Fruit fly (Drosophila melanogaster) whole organism, pupa: ENCODE measurements around the gene CG9988.

Experiments
- CG10348 ChIP-seq: fragments of 200-800 bp; sonication (Bioruptor generic); IDR thresholded peaks from 2 replicates; pipeline ENCODE4 v1.3.6; 2022; ENCODE audit warnings: missing biosample characterization, missing genetic modification characterization
- CG12605 ChIP-seq: fragments of 200-800 bp; sonication (Bioruptor generic); IDR thresholded peaks from 2 replicates; pipeline ENCODE4 v1.3.6; 2022; ENCODE audit warnings: missing biosample characterization, missing genetic modification characterization
- CG13204 ChIP-seq: fragments of 200-800 bp; sonication (Bioruptor generic); optimal IDR thresholded peaks from 2 replicates; lab custom pipeline; 2018; ENCODE audit warnings: missing biosample characterization, mild to moderate bottlenecking, missing genetic modification characterization, moderate library complexity
- CG14655 ChIP-seq: fragments of 200-800 bp; sonication (Bioruptor generic); optimal IDR thresholded peaks from 3 replicates; lab custom pipeline; 2017; ENCODE audit warnings: mild to moderate bottlenecking, missing biosample characterization, missing genetic modification reagents, missing genetic modification characterization
- CG15710 ChIP-seq: fragments of 200-800 bp; sonication (Bioruptor generic); optimal IDR thresholded peaks from 2 replicates; lab custom pipeline; 2018; ENCODE audit warnings: missing biosample characterization, mild to moderate bottlenecking, missing genetic modification characterization, moderate library complexity
- CG17806 ChIP-seq: fragments of 200-800 bp; sonication (Bioruptor generic); optimal IDR thresholded peaks from 2 replicates; lab custom pipeline; 2018; ENCODE audit warnings: missing biosample characterization, mild to moderate bottlenecking, missing genetic modification characterization, moderate library complexity
- CG32121 ChIP-seq: fragments of 200-800 bp; sonication (Bioruptor generic); IDR thresholded peaks from 2 replicates; pipeline ENCODE4 v1.3.6; 2022; ENCODE audit warnings: missing biosample characterization, missing genetic modification characterization
- CG34367 ChIP-seq: fragments of 200-800 bp; sonication (Bioruptor generic); optimal IDR thresholded peaks from 2 replicates; lab custom pipeline; 2018; ENCODE audit warnings: missing biosample characterization, mild to moderate bottlenecking, missing genetic modification characterization
- CG4496 ChIP-seq: fragments of 200-800 bp; sonication (Bioruptor generic); IDR thresholded peaks from 3 replicates; pipeline ENCODE4 v1.3.6; 2022; ENCODE audit warnings: missing biosample characterization, missing genetic modification characterization
- CG8159 ChIP-seq: fragments of 200-800 bp; sonication (Bioruptor generic); optimal IDR thresholded peaks from 3 replicates; lab custom pipeline; 2018; ENCODE audit warnings: missing biosample characterization, mild to moderate bottlenecking, missing genetic modification characterization, moderate library complexity
- CG8301 ChIP-seq: fragments of 200-800 bp; sonication (Bioruptor generic); optimal IDR thresholded peaks from 2 replicates; lab custom pipeline; 2018; ENCODE audit warnings: missing biosample characterization, mild to moderate bottlenecking, missing genetic modification characterization
- CG9948 ChIP-seq: fragments of 200-800 bp; sonication (Bioruptor generic); optimal IDR thresholded peaks from 2 replicates; lab custom pipeline; 2018; ENCODE audit warnings: missing biosample characterization, mild to moderate bottlenecking, missing genetic modification characterization, moderate library complexity
- D1 ChIP-seq: fragments of 200-800 bp; sonication (Bioruptor generic); optimal IDR thresholded peaks from 2 replicates; lab custom pipeline; 2018; ENCODE audit warnings: missing biosample characterization, mild to moderate bottlenecking, missing genetic modification characterization, moderate library complexity
- EcR ChIP-seq: fragments of 200-800 bp; sonication (Bioruptor generic); optimal IDR thresholded peaks from 3 replicates; lab custom pipeline; 2019; ENCODE audit warnings: missing biosample characterization, missing genetic modification characterization, mild to moderate bottlenecking, moderate library complexity, missing genetic modification reagents
- Ets98B ChIP-seq: fragments of 200-800 bp; sonication (Bioruptor generic); IDR thresholded peaks from 2 replicates; pipeline ENCODE4 v1.3.6; 2022; ENCODE audit warnings: missing biosample characterization, missing genetic modification characterization
- Pif1A ChIP-seq: fragments of 200-800 bp; sonication (Bioruptor generic); optimal IDR thresholded peaks from 3 replicates; lab custom pipeline; 2016; ENCODE audit warnings: missing biosample characterization, missing genetic modification characterization
- Pif1B ChIP-seq: fragments of 200-800 bp; sonication (Bioruptor generic); optimal IDR thresholded peaks from 3 replicates; lab custom pipeline; 2016; ENCODE audit warnings: missing biosample characterization, missing genetic modification characterization
- Snoo ChIP-seq: fragments of 200-800 bp; sonication (Bioruptor generic); optimal IDR thresholded peaks from 3 replicates; lab custom pipeline; 2017; ENCODE audit warnings: missing biosample characterization, mild to moderate bottlenecking, missing genetic modification characterization, inconsistent platforms
- fd96Ca ChIP-seq: fragments of 200-800 bp; sonication (Bioruptor generic); IDR thresholded peaks from 3 replicates; pipeline ENCODE4 v1.3.6; 2022; ENCODE audit warnings: missing biosample characterization, missing genetic modification characterization
- gl ChIP-seq: fragments of 200-800 bp; sonication (Bioruptor generic); optimal IDR thresholded peaks from 2 replicates; lab custom pipeline; 2018; ENCODE audit warnings: missing biosample characterization, mild to moderate bottlenecking, missing genetic modification characterization
- rn ChIP-seq: fragments of 200-800 bp; sonication (Bioruptor generic); IDR thresholded peaks from 2 replicates; pipeline ENCODE4 v1.3.6; 2022; ENCODE audit warnings: missing biosample characterization, missing genetic modification characterization

The CG9988 gene

DNA sequence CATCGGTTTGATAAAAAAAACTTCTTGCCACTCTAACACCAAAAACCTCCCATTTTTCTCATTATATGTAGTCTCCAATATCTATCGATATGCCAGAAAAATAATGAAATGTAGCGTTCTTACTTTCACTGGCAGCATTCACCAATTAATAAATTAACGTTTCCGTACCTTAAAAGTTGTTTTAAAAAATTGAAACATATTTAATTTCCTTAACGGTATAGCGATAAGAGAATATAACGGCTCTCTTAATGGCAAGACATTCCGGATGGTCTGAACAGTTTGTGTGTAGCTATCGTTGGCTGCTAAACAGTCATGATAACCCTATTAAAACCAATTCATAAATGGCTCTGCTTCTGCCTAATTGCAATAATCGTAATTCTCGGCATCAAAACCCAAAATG, at the start of gene CG9988:
TSS of gene CG9988 (plus strand) at position 301 of the 400 bp plus-strand sequence.
- TF ChIP-seq rn (GFP tag; lab: Robert Waterston, UW), result no peak
- no peak for TF ChIP-seq D1 (tag; lab: Kevin White, UChicago)
- no peak for TF ChIP-seq CG17806
- TF ChIP-seq CG8159 (tag; lab: Kevin White, UChicago), result no peak

DNA sequence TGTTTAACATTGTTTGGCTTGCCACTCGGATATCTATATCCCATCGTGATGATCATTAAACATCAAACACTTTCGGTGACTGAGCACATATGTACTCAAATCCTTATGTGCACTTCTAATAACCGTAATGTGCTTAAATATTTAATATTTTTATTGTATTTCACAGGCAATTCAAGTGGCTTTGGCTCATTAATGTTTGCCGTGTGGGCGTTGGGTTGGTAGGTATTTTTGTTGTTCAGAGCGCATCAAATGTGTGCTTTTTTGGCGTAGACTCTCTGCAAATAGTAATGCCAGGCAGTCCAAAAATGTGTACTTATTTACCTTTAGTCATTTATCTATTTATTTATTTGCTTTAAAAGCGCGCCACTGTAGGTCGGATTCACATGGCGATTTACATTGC, 49.3 kb upstream of the CG9988 start:
- TF ChIP-seq CG14655, result no peak
- no peak for TF ChIP-seq D1 (tag; lab: Kevin White, UChicago)
- no peak for TF ChIP-seq CG8159 (tag; lab: Kevin White, UChicago)
- TF ChIP-seq Pif1A (GFP tag; lab: Kevin White, UChicago), result no peak
- TF ChIP-seq CG9948, result no peak
- no peak for TF ChIP-seq CG4496 (GFP tag; lab: Robert Waterston, UW)
- no peak for TF ChIP-seq CG10348 (GFP tag; lab: Robert Waterston, UW)
- TF ChIP-seq CG15710 (tag; lab: Kevin White, UChicago), result no peak
- no peak for TF ChIP-seq CG17806
- TF ChIP-seq CG8301 (tag; lab: Kevin White, UChicago), result no peak
- TF ChIP-seq gl (tag; lab: Kevin White, UChicago), result no peak
- TF ChIP-seq Pif1B, result no peak
- no peak for TF ChIP-seq CG13204
- no peak for TF ChIP-seq CG32121 (GFP tag; lab: Robert Waterston, UW)
- TF ChIP-seq Snoo (tag; lab: Kevin White, UChicago), result no peak
- no peak for TF ChIP-seq CG12605 (GFP tag; lab: Robert Waterston, UW)
- no peak for TF ChIP-seq EcR
- TF ChIP-seq Ets98B (GFP tag; lab: Robert Waterston, UW), result no peak
- TF ChIP-seq CG34367, result no peak
- no peak for TF ChIP-seq rn (GFP tag; lab: Robert Waterston, UW)

- TF ChIP-seq CG8301 (tag; lab: Kevin White, UChicago), result no peak
- no peak for TF ChIP-seq CG17806
- TF ChIP-seq Pif1B, result no peak
- no peak for TF ChIP-seq CG10348 (GFP tag; lab: Robert Waterston, UW)
- no peak for TF ChIP-seq CG13204
- no peak for TF ChIP-seq CG14655
- TF ChIP-seq CG12605 (GFP tag; lab: Robert Waterston, UW), result no peak
- no peak for TF ChIP-seq CG9948
- no peak for TF ChIP-seq EcR
- no peak for TF ChIP-seq CG15710 (tag; lab: Kevin White, UChicago)
- TF ChIP-seq Snoo (tag; lab: Kevin White, UChicago), result no peak
- TF ChIP-seq CG4496 (GFP tag; lab: Robert Waterston, UW), result no peak
- TF ChIP-seq CG8159 (tag; lab: Kevin White, UChicago), result no peak
- no peak for TF ChIP-seq rn (GFP tag; lab: Robert Waterston, UW)
- TF ChIP-seq Pif1A (GFP tag; lab: Kevin White, UChicago), result no peak
- no peak for TF ChIP-seq gl (tag; lab: Kevin White, UChicago)
- no peak for TF ChIP-seq D1 (tag; lab: Kevin White, UChicago)
- TF ChIP-seq CG34367, result no peak
- no peak for TF ChIP-seq fd96Ca
Observed at dm6 chr3R:28588395-28589050, 47.7 kb upstream of the CG9988 start.

DNA sequence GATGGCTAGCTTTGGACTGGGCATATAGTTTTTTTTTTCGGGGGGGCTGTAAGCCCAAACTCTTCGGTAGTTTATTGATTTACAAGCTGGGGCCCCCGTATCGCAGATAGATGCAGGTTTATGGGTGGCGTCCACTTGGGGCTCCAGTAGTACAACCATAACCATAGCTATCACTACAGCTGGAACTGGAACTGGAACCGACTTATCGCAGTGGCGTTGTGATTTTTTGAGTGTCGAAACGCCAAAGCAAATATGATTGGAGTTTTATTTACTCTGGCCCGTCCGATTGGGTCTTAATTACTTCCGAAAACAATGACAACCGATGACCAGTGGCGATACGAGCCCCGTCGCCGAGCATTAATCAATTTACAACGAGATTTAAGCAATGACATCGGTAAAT, 45.7 kb upstream of the CG9988 start:
- TF ChIP-seq CG15710 (tag; lab: Kevin White, UChicago), result no peak
- TF ChIP-seq CG14655, result no peak
- no peak for TF ChIP-seq fd96Ca
- TF ChIP-seq Pif1A (GFP tag; lab: Kevin White, UChicago), result no peak
- TF ChIP-seq CG4496 (GFP tag; lab: Robert Waterston, UW), result no peak
- TF ChIP-seq CG12605 (GFP tag; lab: Robert Waterston, UW), result no peak
- no peak for TF ChIP-seq Ets98B (GFP tag; lab: Robert Waterston, UW)
- TF ChIP-seq gl (tag; lab: Kevin White, UChicago), result no peak
- TF ChIP-seq CG13204, result no peak
- no peak for TF ChIP-seq CG10348 (GFP tag; lab: Robert Waterston, UW)
- no peak for TF ChIP-seq CG9948
- TF ChIP-seq, all 21 proteins: peak for 0

DNA sequence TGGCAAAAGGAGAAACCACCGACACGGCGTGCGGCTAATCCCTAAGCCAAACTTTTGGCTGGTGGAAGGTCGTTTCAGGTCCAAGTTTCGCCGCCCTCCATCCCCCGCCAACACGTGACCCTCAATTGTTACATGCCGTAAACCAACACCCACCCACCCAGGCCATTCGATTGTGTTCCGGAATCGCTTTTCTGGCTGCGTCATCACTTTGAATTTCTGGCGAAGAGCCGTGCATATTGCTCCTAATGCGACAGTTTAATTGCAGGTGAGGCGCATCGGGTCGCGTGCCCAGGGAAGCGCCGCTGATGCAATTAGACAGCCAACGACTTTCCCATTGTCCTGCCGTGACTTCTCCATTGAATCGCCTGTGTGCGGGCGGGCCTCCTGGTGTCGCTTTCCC, 41.3 kb upstream of the CG9988 start:
- TF ChIP-seq EcR (no peak), Pif1A (GFP tag; lab: Kevin White, UChicago) (no peak), fd96Ca (no peak), CG32121 (GFP tag; lab: Robert Waterston, UW) (no peak), CG15710 (tag; lab: Kevin White, UChicago) (no peak), D1 (tag; lab: Kevin White, UChicago) (no peak)

DNA sequence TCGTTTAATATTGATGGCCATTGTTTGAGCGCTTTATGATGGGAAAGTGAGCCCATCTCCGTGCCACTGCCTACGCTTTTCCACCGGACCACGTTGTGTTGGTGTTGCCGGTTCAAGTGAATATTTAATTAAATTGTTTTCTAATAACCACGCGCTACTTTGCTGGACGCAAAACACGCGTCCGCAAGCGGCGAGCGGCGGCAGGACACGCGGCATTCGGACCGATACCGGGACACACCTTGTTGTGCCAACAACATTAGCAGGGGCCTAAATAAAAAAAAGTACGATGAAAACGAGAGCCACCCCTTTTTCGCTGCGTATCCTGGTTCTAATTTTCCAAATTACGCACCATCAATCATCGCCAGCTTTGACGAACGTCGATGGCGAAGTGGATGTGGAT, 40.4 kb upstream of the CG9988 start:
- TF ChIP-seq CG13204 (no peak), CG34367 (no peak), CG4496 (GFP tag; lab: Robert Waterston, UW) (no peak), Pif1A (GFP tag; lab: Kevin White, UChicago) (no peak), Snoo (tag; lab: Kevin White, UChicago) (no peak), CG8301 (tag; lab: Kevin White, UChicago) (no peak), Ets98B (GFP tag; lab: Robert Waterston, UW) (no peak), EcR (no peak), CG12605 (GFP tag; lab: Robert Waterston, UW) (no peak), CG10348 (GFP tag; lab: Robert Waterston, UW) (no peak), CG17806 (no peak), Pif1B (no peak)
